Fruit fly (Drosophila melanogaster) whole organism, pupa: Measurements from ENCODE around the gene CG42588.

Experiments
- CG10348 ChIP-seq: fragments of 200-800 bp; sonication (Bioruptor generic); IDR thresholded peaks from 2 replicates; pipeline ENCODE4 v1.3.6; 2022; ENCODE audit warnings: missing biosample characterization, missing genetic modification characterization
- CG12605 ChIP-seq: fragments of 200-800 bp; sonication (Bioruptor generic); IDR thresholded peaks from 2 replicates; pipeline ENCODE4 v1.3.6; 2022; ENCODE audit warnings: missing biosample characterization, missing genetic modification characterization
- CG13204 ChIP-seq: fragments of 200-800 bp; sonication (Bioruptor generic); optimal IDR thresholded peaks from 2 replicates; lab custom pipeline; 2018; ENCODE audit warnings: missing biosample characterization, mild to moderate bottlenecking, missing genetic modification characterization, moderate library complexity
- CG14655 ChIP-seq: fragments of 200-800 bp; sonication (Bioruptor generic); optimal IDR thresholded peaks from 3 replicates; lab custom pipeline; 2017; ENCODE audit warnings: mild to moderate bottlenecking, missing biosample characterization, missing genetic modification reagents, missing genetic modification characterization
- CG15710 ChIP-seq: fragments of 200-800 bp; sonication (Bioruptor generic); optimal IDR thresholded peaks from 2 replicates; lab custom pipeline; 2018; ENCODE audit warnings: missing biosample characterization, mild to moderate bottlenecking, missing genetic modification characterization, moderate library complexity
- CG17806 ChIP-seq: fragments of 200-800 bp; sonication (Bioruptor generic); optimal IDR thresholded peaks from 2 replicates; lab custom pipeline; 2018; ENCODE audit warnings: missing biosample characterization, mild to moderate bottlenecking, missing genetic modification characterization, moderate library complexity
- CG32121 ChIP-seq: fragments of 200-800 bp; sonication (Bioruptor generic); IDR thresholded peaks from 2 replicates; pipeline ENCODE4 v1.3.6; 2022; ENCODE audit warnings: missing biosample characterization, missing genetic modification characterization
- CG34367 ChIP-seq: fragments of 200-800 bp; sonication (Bioruptor generic); optimal IDR thresholded peaks from 2 replicates; lab custom pipeline; 2018; ENCODE audit warnings: missing biosample characterization, mild to moderate bottlenecking, missing genetic modification characterization
- CG4496 ChIP-seq: fragments of 200-800 bp; sonication (Bioruptor generic); IDR thresholded peaks from 3 replicates; pipeline ENCODE4 v1.3.6; 2022; ENCODE audit warnings: missing biosample characterization, missing genetic modification characterization
- CG8159 ChIP-seq: fragments of 200-800 bp; sonication (Bioruptor generic); optimal IDR thresholded peaks from 3 replicates; lab custom pipeline; 2018; ENCODE audit warnings: missing biosample characterization, mild to moderate bottlenecking, missing genetic modification characterization, moderate library complexity
- CG8301 ChIP-seq: fragments of 200-800 bp; sonication (Bioruptor generic); optimal IDR thresholded peaks from 2 replicates; lab custom pipeline; 2018; ENCODE audit warnings: missing biosample characterization, mild to moderate bottlenecking, missing genetic modification characterization
- CG9948 ChIP-seq: fragments of 200-800 bp; sonication (Bioruptor generic); optimal IDR thresholded peaks from 2 replicates; lab custom pipeline; 2018; ENCODE audit warnings: missing biosample characterization, mild to moderate bottlenecking, missing genetic modification characterization, moderate library complexity
- D1 ChIP-seq: fragments of 200-800 bp; sonication (Bioruptor generic); optimal IDR thresholded peaks from 2 replicates; lab custom pipeline; 2018; ENCODE audit warnings: missing biosample characterization, mild to moderate bottlenecking, missing genetic modification characterization, moderate library complexity
- EcR ChIP-seq: fragments of 200-800 bp; sonication (Bioruptor generic); optimal IDR thresholded peaks from 3 replicates; lab custom pipeline; 2019; ENCODE audit warnings: missing biosample characterization, missing genetic modification characterization, mild to moderate bottlenecking, moderate library complexity, missing genetic modification reagents
- Ets98B ChIP-seq: fragments of 200-800 bp; sonication (Bioruptor generic); IDR thresholded peaks from 2 replicates; pipeline ENCODE4 v1.3.6; 2022; ENCODE audit warnings: missing biosample characterization, missing genetic modification characterization
- Pif1A ChIP-seq: fragments of 200-800 bp; sonication (Bioruptor generic); optimal IDR thresholded peaks from 3 replicates; lab custom pipeline; 2016; ENCODE audit warnings: missing biosample characterization, missing genetic modification characterization
- Pif1B ChIP-seq: fragments of 200-800 bp; sonication (Bioruptor generic); optimal IDR thresholded peaks from 3 replicates; lab custom pipeline; 2016; ENCODE audit warnings: missing biosample characterization, missing genetic modification characterization
- Snoo ChIP-seq: fragments of 200-800 bp; sonication (Bioruptor generic); optimal IDR thresholded peaks from 3 replicates; lab custom pipeline; 2017; ENCODE audit warnings: missing biosample characterization, mild to moderate bottlenecking, missing genetic modification characterization, inconsistent platforms
- fd96Ca ChIP-seq: fragments of 200-800 bp; sonication (Bioruptor generic); IDR thresholded peaks from 3 replicates; pipeline ENCODE4 v1.3.6; 2022; ENCODE audit warnings: missing biosample characterization, missing genetic modification characterization
- gl ChIP-seq: fragments of 200-800 bp; sonication (Bioruptor generic); optimal IDR thresholded peaks from 2 replicates; lab custom pipeline; 2018; ENCODE audit warnings: missing biosample characterization, mild to moderate bottlenecking, missing genetic modification characterization
- rn ChIP-seq: fragments of 200-800 bp; sonication (Bioruptor generic); IDR thresholded peaks from 2 replicates; pipeline ENCODE4 v1.3.6; 2022; ENCODE audit warnings: missing biosample characterization, missing genetic modification characterization

Gene CG42588

dm6 chr3L:12827705-12828104 is 13.7 kb downstream of the CG42588 start:
- no peak for TF ChIP-seq CG4496 (GFP tag; lab: Robert Waterston, UW)
- no peak for TF ChIP-seq CG8301 (tag; lab: Kevin White, UChicago)
- no peak for TF ChIP-seq CG14655 (GFP tag; lab: Kevin White, UChicago)
- TF ChIP-seq Snoo (tag; lab: Kevin White, UChicago), result no peak
- no peak for TF ChIP-seq fd96Ca (GFP tag; lab: Robert Waterston, UW)
- TF ChIP-seq CG15710 (tag; lab: Kevin White, UChicago), result no peak
- TF ChIP-seq CG12605, result no peak
- TF ChIP-seq, all 21 proteins: peak for 0

- TF ChIP-seq Pif1A (GFP tag; lab: Kevin White, UChicago) (no peak), CG13204 (GFP tag; lab: Kevin White, UChicago) (no peak)
- TF ChIP-seq, all 21 proteins: peak for 0
These were observed 14.5 kb downstream of the CG42588 start for dm6 chr3L:12828532-12828931.

- TF ChIP-seq CG14655 (GFP tag; lab: Kevin White, UChicago) (no peak), CG32121 (no peak), CG17806 (tag; lab: Kevin White, UChicago) (no peak), gl (tag; lab: Kevin White, UChicago) (no peak), Pif1B (GFP tag; lab: Kevin White, UChicago) (no peak)
These were observed 16.4 kb downstream of the CG42588 start for dm6 chr3L:12830416-12830815.

- TF ChIP-seq D1 (no peak), Pif1A (GFP tag; lab: Kevin White, UChicago) (peak; percentile 60), CG4496 (GFP tag; lab: Robert Waterston, UW) (no peak; the same call in 1 of the 3 replicates), CG34367 (tag; lab: Kevin White, UChicago) (peak; percentile 71), rn (GFP tag; lab: Robert Waterston, UW) (no peak; the same call in none of the 2 replicates), CG17806 (tag; lab: Kevin White, UChicago) (peak; percentile 78), gl (tag; lab: Kevin White, UChicago) (no peak), EcR (GFP tag; lab: Kevin White, UChicago) (no peak), CG14655 (GFP tag; lab: Kevin White, UChicago) (no peak), CG8301 (tag; lab: Kevin White, UChicago) (peak; percentile 74), CG32121 (peak; percentile 61; the same call in 1 of the 2 replicates), CG10348 (GFP tag; lab: Robert Waterston, UW) (no peak), Pif1B (GFP tag; lab: Kevin White, UChicago) (peak; percentile 53), CG9948 (tag; lab: Kevin White, UChicago) (peak; percentile 76), CG8159 (tag; lab: Kevin White, UChicago) (peak; percentile 76), CG12605 (peak; percentile 65), CG13204 (GFP tag; lab: Kevin White, UChicago) (no peak), CG15710 (tag; lab: Kevin White, UChicago) (peak; percentile 73), Snoo (tag; lab: Kevin White, UChicago) (peak; percentile 19), fd96Ca (GFP tag; lab: Robert Waterston, UW) (no peak), Ets98B (GFP tag; lab: Robert Waterston, UW) (no peak; the same call in 1 of the 2 replicates)
- TF ChIP-seq, all 21 proteins: peak for 11
These were observed 17.4 kb downstream of the CG42588 start for dm6 chr3L:12831290-12831952.

- TF ChIP-seq CG4496 (GFP tag; lab: Robert Waterston, UW) (peak; percentile 55; the same call in 2 of the 3 replicates), D1 (no peak), CG14655 (GFP tag; lab: Kevin White, UChicago) (no peak), Snoo (tag; lab: Kevin White, UChicago) (peak; percentile 8), CG9948 (tag; lab: Kevin White, UChicago) (no peak), CG12605 (peak; percentile 55; the same call in 1 of the 2 replicates), Pif1B (GFP tag; lab: Kevin White, UChicago) (no peak), fd96Ca (GFP tag; lab: Robert Waterston, UW) (no peak; the same call in 2 of the 3 replicates), Pif1A (GFP tag; lab: Kevin White, UChicago) (no peak), rn (GFP tag; lab: Robert Waterston, UW) (no peak), CG10348 (GFP tag; lab: Robert Waterston, UW) (no peak), gl (tag; lab: Kevin White, UChicago) (no peak), CG13204 (GFP tag; lab: Kevin White, UChicago) (peak; percentile 64), Ets98B (GFP tag; lab: Robert Waterston, UW) (peak; percentile 61; the same call in 1 of the 2 replicates), CG17806 (tag; lab: Kevin White, UChicago) (no peak), CG34367 (tag; lab: Kevin White, UChicago) (no peak), CG8159 (tag; lab: Kevin White, UChicago) (no peak), CG8301 (tag; lab: Kevin White, UChicago) (peak; percentile 12), CG15710 (tag; lab: Kevin White, UChicago) (no peak), EcR (GFP tag; lab: Kevin White, UChicago) (peak; percentile 99), CG32121 (peak; percentile 65)
These were observed 18.4 kb downstream of the CG42588 start for dm6 chr3L:12832355-12832881.
